Fruit fly (Drosophila melanogaster) whole organism, embryonic: ENCODE data around the gene CG4004.

ENCODE experiments used
- Ada2b ChIP-seq: fragments of 200-800 bp; sonication (Bioruptor generic); IDR thresholded peaks from 2 replicates; pipeline ENCODE4 v1.3.6; 2022; ENCODE audit warnings: missing biosample characterization, missing genetic modification characterization
- Atf-2 ChIP-seq: fragments of 200-800 bp; sonication (Bioruptor generic); optimal IDR thresholded peaks from 2 replicates; lab custom pipeline; 2016; ENCODE audit warnings: missing biosample characterization, missing genetic modification characterization
- BEAF-32 ChIP-seq: fragments of 200-800 bp; sonication (Bioruptor generic); optimal IDR thresholded peaks from 3 replicates; lab custom pipeline; 2017; ENCODE audit warnings: missing biosample characterization, missing genetic modification characterization, mild to moderate bottlenecking, moderate library complexity, missing genetic modification reagents
- CG10147 ChIP-seq: fragments of 200-800 bp; sonication (Bioruptor generic); optimal IDR thresholded peaks from 2 replicates; lab custom pipeline; 2019; ENCODE audit warnings: missing biosample characterization, mild to moderate bottlenecking, missing genetic modification characterization, moderate library complexity
- CG10543 ChIP-seq: fragments of 200-800 bp; sonication (Bioruptor generic); optimal IDR thresholded peaks from 3 replicates; lab custom pipeline; 2017; ENCODE audit warnings: missing biosample characterization, mild to moderate bottlenecking, missing genetic modification characterization, moderate library complexity
- CG11560 ChIP-seq: fragments of 200-800 bp; sonication (Bioruptor generic); IDR thresholded peaks from 3 replicates; pipeline ENCODE4 v1.3.6; 2022; ENCODE audit warnings: missing biosample characterization, missing genetic modification characterization
- CG12391 ChIP-seq: fragments of 200-800 bp; sonication (Bioruptor generic); optimal IDR thresholded peaks from 3 replicates; lab custom pipeline; 2018; ENCODE audit warnings: missing biosample characterization, mild to moderate bottlenecking, missing genetic modification characterization, moderate library complexity
- CG12942 ChIP-seq: fragments of 200-800 bp; sonication (Bioruptor generic); optimal IDR thresholded peaks from 3 replicates; lab custom pipeline; 2016; ENCODE audit warnings: missing biosample characterization, missing genetic modification characterization
- CG14667 ChIP-seq: fragments of 200-800 bp; sonication (Bioruptor generic); IDR thresholded peaks from 2 replicates; pipeline ENCODE4 v1.3.6; 2022; ENCODE audit warnings: missing biosample characterization, missing genetic modification characterization
- CG17802 ChIP-seq: fragments of 200-800 bp; sonication (Bioruptor generic); optimal IDR thresholded peaks from 2 replicates; lab custom pipeline; 2018; ENCODE audit warnings: missing biosample characterization, mild to moderate bottlenecking, missing genetic modification characterization, moderate library complexity
- CG2712 ChIP-seq: fragments of 200-800 bp; optimal IDR thresholded peaks from 3 replicates; lab custom pipeline; 2019; ENCODE audit warnings: missing biosample characterization, mild to moderate bottlenecking, missing genetic modification characterization, moderate library complexity
- CG2875 ChIP-seq: fragments of 200-800 bp; sonication (Bioruptor generic); optimal IDR thresholded peaks from 2 replicates; lab custom pipeline; 2017; ENCODE audit warnings: missing biosample characterization, mild to moderate bottlenecking, missing genetic modification characterization, missing genetic modification reagents
- CG2889 ChIP-seq: fragments of 200-800 bp; sonication (Bioruptor generic); IDR thresholded peaks from 3 replicates; pipeline ENCODE4 v1.3.6; 2022; ENCODE audit warnings: missing biosample characterization, missing genetic modification characterization
- CG31441 ChIP-seq: fragments of 200-800 bp; sonication (Bioruptor generic); IDR thresholded peaks from 2 replicates; pipeline ENCODE4 v1.3.6; 2022; ENCODE audit warnings: missing biosample characterization, missing genetic modification characterization
- CG4820 ChIP-seq: fragments of 200-800 bp; sonication (Bioruptor generic); optimal IDR thresholded peaks from 3 replicates; lab custom pipeline; 2016; ENCODE audit warnings: missing biosample characterization, missing genetic modification characterization
- CG8281 ChIP-seq: fragments of 200-800 bp; sonication (Bioruptor generic); optimal IDR thresholded peaks from 2 replicates; lab custom pipeline; 2018; ENCODE audit warnings: missing biosample characterization, mild to moderate bottlenecking, missing genetic modification characterization, moderate library complexity
- CG8478 ChIP-seq: fragments of >200 bp; optimal IDR thresholded peaks from 2 replicates; lab custom pipeline; 2018
- CG9437 ChIP-seq: fragments of 200-800 bp; sonication (Bioruptor generic); optimal IDR thresholded peaks from 2 replicates; lab custom pipeline; 2018; ENCODE audit warnings: missing biosample characterization, mild to moderate bottlenecking, missing genetic modification characterization
- CG9797 ChIP-seq: fragments of 200-800 bp; sonication (Bioruptor generic); optimal IDR thresholded peaks from 3 replicates; lab custom pipeline; 2018; ENCODE audit warnings: missing biosample characterization, mild to moderate bottlenecking, missing genetic modification characterization
- Chrac-16 ChIP-seq: fragments of 200-800 bp; sonication (Bioruptor generic); optimal IDR thresholded peaks from 3 replicates; lab custom pipeline; 2016; ENCODE audit warnings: missing biosample characterization, missing genetic modification characterization
- D19B ChIP-seq: fragments of 200-800 bp; sonication (Bioruptor generic); optimal IDR thresholded peaks from 2 replicates; lab custom pipeline; 2017; ENCODE audit warnings: missing biosample characterization, mild to moderate bottlenecking, missing genetic modification characterization
- Dll ChIP-seq: fragments of 200-800 bp; sonication (Bioruptor generic); IDR thresholded peaks from 4 replicates; pipeline ENCODE4 v1.3.6; 2022; ENCODE audit warnings: missing biosample characterization, missing genetic modification characterization; ENCODE audit not compliant: partially characterized antibody
- Lhr ChIP-seq: fragments of 200-800 bp; sonication (Bioruptor generic); optimal IDR thresholded peaks from 3 replicates; lab custom pipeline; 2017; ENCODE audit warnings: mild to moderate bottlenecking, missing biosample characterization, missing genetic modification reagents, missing genetic modification characterization
- Myb ChIP-seq: fragments of 200-800 bp; sonication (Bioruptor generic); optimal IDR thresholded peaks from 2 replicates; lab custom pipeline; 2016; ENCODE audit warnings: missing biosample characterization, missing genetic modification characterization
- Nf-YA ChIP-seq: fragments of 200-800 bp; sonication (Bioruptor generic); IDR thresholded peaks from 2 replicates; pipeline ENCODE4 v1.3.6; 2022; ENCODE audit warnings: missing biosample characterization, missing genetic modification characterization
- Sox102F ChIP-seq: fragments of 200-800 bp; sonication (Bioruptor generic); optimal IDR thresholded peaks from 2 replicates; lab custom pipeline; 2018; ENCODE audit warnings: missing biosample characterization, mild to moderate bottlenecking, missing genetic modification characterization, moderate library complexity
- Sry-δ ChIP-seq: fragments of 200-800 bp; sonication (Bioruptor generic); optimal IDR thresholded peaks from 2 replicates; lab custom pipeline; 2016; ENCODE audit warnings: missing biosample characterization, missing genetic modification characterization
- Ssrp ChIP-seq: fragments of 200-800 bp; sonication (Bioruptor generic); optimal IDR thresholded peaks from 2 replicates; lab custom pipeline; 2018; ENCODE audit warnings: missing biosample characterization, mild to moderate bottlenecking, missing genetic modification characterization, moderate library complexity
- TFAM ChIP-seq: fragments of 200-800 bp; sonication (Bioruptor generic); optimal IDR thresholded peaks from 2 replicates; lab custom pipeline; 2017; ENCODE audit warnings: missing biosample characterization, missing genetic modification characterization, inconsistent platforms
- YL-1 ChIP-seq: fragments of 200-800 bp; sonication (Bioruptor generic); optimal IDR thresholded peaks from 3 replicates; lab custom pipeline; 2017; ENCODE audit warnings: missing biosample characterization, mild to moderate bottlenecking, missing genetic modification characterization
- ash1 ChIP-seq: fragments of 200-800 bp; sonication (Bioruptor generic); optimal IDR thresholded peaks from 2 replicates; lab custom pipeline; 2018; ENCODE audit warnings: missing biosample characterization, mild to moderate bottlenecking, missing genetic modification characterization
- bigmax ChIP-seq: fragments of 200-800 bp; sonication (Bioruptor generic); optimal IDR thresholded peaks from 2 replicates; lab custom pipeline; 2018; ENCODE audit warnings: missing biosample characterization, mild to moderate bottlenecking, missing genetic modification characterization
- bsh ChIP-seq, 2 experiments: fragments of 200-800 bp; sonication (Bioruptor generic); optimal IDR thresholded peaks; 2 replicates each; lab custom pipeline; 2017 to 2018; ENCODE audit warnings: mild to moderate bottlenecking in 2 of 2, missing biosample characterization in 2 of 2, missing genetic modification characterization in 2 of 2, moderate library complexity in 1 of 2
- cwo ChIP-seq: fragments of 200-800 bp; sonication (Bioruptor generic); optimal IDR thresholded peaks from 3 replicates; lab custom pipeline; 2017; ENCODE audit warnings: missing biosample characterization, missing genetic modification characterization, mild to moderate bottlenecking, moderate library complexity, missing genetic modification reagents
- dan ChIP-seq: fragments of 200-800 bp; sonication (Bioruptor generic); IDR thresholded peaks from 2 replicates; pipeline ENCODE4 v1.3.6; 2022; ENCODE audit warnings: missing biosample characterization, missing genetic modification characterization
- emc ChIP-seq: fragments of 200-800 bp; sonication (Bioruptor generic); optimal IDR thresholded peaks from 2 replicates; lab custom pipeline; 2016; ENCODE audit warnings: missing biosample characterization, missing genetic modification characterization
- exex ChIP-seq: fragments of 200-800 bp; sonication (Bioruptor generic); optimal IDR thresholded peaks from 4 replicates; lab custom pipeline; 2018; ENCODE audit warnings: missing biosample characterization, mild to moderate bottlenecking, missing genetic modification characterization, moderate library complexity
- fd64A ChIP-seq: fragments of 200-800 bp; sonication (Bioruptor generic); optimal IDR thresholded peaks from 3 replicates; lab custom pipeline; 2018; ENCODE audit warnings: missing biosample characterization, mild to moderate bottlenecking, missing genetic modification characterization
- fu2 ChIP-seq: fragments of 200-800 bp; sonication (Bioruptor generic); optimal IDR thresholded peaks from 2 replicates; lab custom pipeline; 2016; ENCODE audit warnings: missing biosample characterization, missing genetic modification characterization
- gfzf ChIP-seq: fragments of 200-800 bp; sonication (Bioruptor generic); optimal IDR thresholded peaks from 2 replicates; lab custom pipeline; 2016; ENCODE audit warnings: missing biosample characterization, mild to moderate bottlenecking, missing genetic modification characterization, moderate library complexity
- gro ChIP-seq: fragments of 200-800 bp; sonication (Bioruptor generic); optimal IDR thresholded peaks from 2 replicates; lab custom pipeline; 2016; ENCODE audit warnings: missing biosample characterization, missing genetic modification characterization
- h ChIP-seq: fragments of >200 bp; optimal IDR thresholded peaks from 2 replicates; lab custom pipeline; 2017
- her ChIP-seq: fragments of 200-800 bp; sonication (Bioruptor generic); optimal IDR thresholded peaks from 2 replicates; lab custom pipeline; 2016; ENCODE audit warnings: missing biosample characterization, missing genetic modification characterization
- hkb ChIP-seq, 2 experiments: fragments of 200-800 bp in 1 of 2; fragments of >200 bp in 1 of 2; sonication (Bioruptor generic) in 1 of 2; IDR thresholded peaks in 1 of 2; optimal IDR thresholded peaks in 1 of 2; 2 replicates each; pipeline versions ENCODE4 v1.3.6 to Lab custom; 2017 to 2022; ENCODE audit warnings: missing biosample characterization in 1 of 2, missing genetic modification characterization in 1 of 2
- jigr1 ChIP-seq: fragments of 200-800 bp; sonication (Bioruptor generic); IDR thresholded peaks from 3 replicates; pipeline ENCODE4 v1.3.6; 2022; ENCODE audit warnings: missing biosample characterization, missing genetic modification characterization
- lov ChIP-seq, 2 experiments: fragments of 200-800 bp in 1 of 2; fragments of >200 bp in 1 of 2; sonication (Bioruptor generic) in 1 of 2; IDR thresholded peaks in 1 of 2; optimal IDR thresholded peaks in 1 of 2; 2 replicates in 1 of 2; 3 replicates in 1 of 2; pipeline versions ENCODE4 v1.3.6 to Lab custom; 2017 to 2022; ENCODE audit warnings: missing biosample characterization in 1 of 2, missing genetic modification characterization in 1 of 2
- pfk ChIP-seq: fragments of 200-800 bp; sonication (Bioruptor generic); optimal IDR thresholded peaks from 2 replicates; lab custom pipeline; 2018; ENCODE audit warnings: missing biosample characterization, mild to moderate bottlenecking, missing genetic modification characterization, moderate library complexity
- sima ChIP-seq: fragments of 200-800 bp; sonication (Bioruptor generic); optimal IDR thresholded peaks from 2 replicates; lab custom pipeline; 2016; ENCODE audit warnings: missing biosample characterization, missing genetic modification characterization
- tll ChIP-seq, 2 experiments: fragments of 200-800 bp in 1 of 2; fragments of >200 bp in 1 of 2; sonication (Bioruptor generic) in 1 of 2; optimal IDR thresholded peaks; 2 replicates each; lab custom pipeline; 2017 to 2019; ENCODE audit warnings: missing biosample characterization in 2 of 2, missing genetic modification characterization in 2 of 2, mild to moderate bottlenecking in 1 of 2, moderate library complexity in 1 of 2
- wek ChIP-seq: fragments of 200-800 bp; sonication (Bioruptor generic); optimal IDR thresholded peaks from 3 replicates; lab custom pipeline; 2018; ENCODE audit warnings: missing biosample characterization, mild to moderate bottlenecking, missing genetic modification characterization, moderate library complexity
- yki ChIP-seq: fragments of >200 bp; optimal IDR thresholded peaks from 3 replicates; lab custom pipeline; 2018

The CG4004 gene

DNA sequence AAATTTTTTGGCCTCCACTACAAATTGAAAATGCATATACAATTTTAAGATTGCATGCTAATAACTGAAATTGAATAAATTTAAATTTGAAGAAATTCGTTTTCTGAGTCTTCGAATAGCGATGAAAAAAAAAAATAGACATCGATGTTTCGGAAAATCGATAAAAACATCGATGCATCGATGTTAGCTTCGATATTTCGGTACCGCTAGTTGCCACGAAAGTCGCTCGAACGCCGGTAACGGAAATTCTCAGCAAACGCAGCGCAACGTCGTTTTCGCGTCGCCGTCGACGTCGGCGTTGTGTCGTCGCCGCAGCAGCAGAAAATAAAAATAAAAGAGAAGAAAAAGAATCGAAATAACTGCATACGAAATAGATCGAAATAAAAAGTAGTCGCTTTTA, 21.1 kb downstream of the CG4004 start, which contains the start of gene Agpat1 (continued):
- no peak for TF ChIP-seq CG12391
- TF ChIP-seq pfk, result no peak
- no peak for TF ChIP-seq wek (GFP tag; lab: Kevin White, UChicago)
- TF ChIP-seq Ada2b (GFP tag; lab: Robert Waterston, UW), result no peak
- TF ChIP-seq CG9797, result no peak
- no peak for TF ChIP-seq CG11560 (tag; lab: Robert Waterston, UW)
- TF ChIP-seq gro (GFP tag; lab: Kevin White, UChicago), result no peak
- no peak for TF ChIP-seq CG17802 (tag; lab: Kevin White, UChicago)
- TF ChIP-seq BEAF-32 (GFP tag; lab: Kevin White, UChicago), result peak; percentile 71
- TF ChIP-seq bsh (GFP tag; optimal IDR thresholded peaks at IDR 0.05; lab: Kevin White, UChicago), result no peak
- no peak for TF ChIP-seq CG9437
- no peak for TF ChIP-seq CG2712 (tag; lab: Kevin White, UChicago)
- no peak for TF ChIP-seq Chrac-16
- TF ChIP-seq Ssrp (tag; lab: Kevin White, UChicago), result no peak
- TF ChIP-seq sima (GFP tag; lab: Kevin White, UChicago), result no peak
- no peak for TF ChIP-seq yki
- TF ChIP-seq YL-1 (GFP tag; lab: Kevin White, UChicago), result no peak
- peak; percentile 85; the same call in 3 of the 4 replicates for TF ChIP-seq Dll
- no peak for TF ChIP-seq CG10147 (GFP tag; lab: Kevin White, UChicago)
- no peak for TF ChIP-seq bigmax (GFP tag; lab: Kevin White, UChicago)
- TF ChIP-seq dan (GFP tag; lab: Robert Waterston, UW), result no peak
- no peak for TF ChIP-seq CG2875
- TF ChIP-seq D19B (GFP tag; lab: Kevin White, UChicago), result no peak
- no peak for TF ChIP-seq exex
- no peak for TF ChIP-seq tll (GFP tag; optimal IDR thresholded peaks at IDR 0.05; lab: Kevin White, UChicago)
- no peak for TF ChIP-seq fu2 (GFP tag; lab: Kevin White, UChicago)
- TF ChIP-seq CG14667 (GFP tag; lab: Robert Waterston, UW), result no peak
- no peak for TF ChIP-seq CG8281 (tag; lab: Kevin White, UChicago)
- TF ChIP-seq CG4820, result no peak
- peak; percentile 50 for TF ChIP-seq Sry-δ (GFP tag; lab: Kevin White, UChicago)
- TF ChIP-seq lov (optimal IDR thresholded peaks at IDR 0.05; lab: Kevin White, UChicago), result no peak
- TF ChIP-seq lov (GFP tag; IDR thresholded peaks at IDR 0.05; lab: Robert Waterston, UW), result no peak
- TF ChIP-seq jigr1 (GFP tag; lab: Robert Waterston, UW), result no peak
- TF ChIP-seq ash1, result no peak
- no peak for TF ChIP-seq cwo (GFP tag; lab: Kevin White, UChicago)
- TF ChIP-seq Myb, result peak; percentile 74
- no peak for TF ChIP-seq TFAM (GFP tag; lab: Kevin White, UChicago)
- no peak for TF ChIP-seq her (GFP tag; lab: Kevin White, UChicago)
- no peak for TF ChIP-seq CG10543 (GFP tag; lab: Kevin White, UChicago)
- no peak for TF ChIP-seq CG31441 (GFP tag; lab: Robert Waterston, UW)
- no peak for TF ChIP-seq hkb (optimal IDR thresholded peaks at IDR 0.05; lab: Kevin White, UChicago)
- TF ChIP-seq hkb (GFP tag; IDR thresholded peaks at IDR 0.05; lab: Robert Waterston, UW), result no peak
- no peak for TF ChIP-seq emc
- TF ChIP-seq gfzf, result no peak
- no peak for TF ChIP-seq fd64A (GFP tag; lab: Kevin White, UChicago)
- TF ChIP-seq Sox102F (GFP tag; lab: Kevin White, UChicago), result no peak
- TF ChIP-seq CG8478, result no peak
- no peak for TF ChIP-seq Atf-2 (GFP tag; lab: Kevin White, UChicago)
- TF ChIP-seq CG12942 (GFP tag; lab: Kevin White, UChicago), result no peak
- no peak for TF ChIP-seq CG2889 (GFP tag; lab: Robert Waterston, UW)
- no peak for TF ChIP-seq Lhr (GFP tag; lab: Kevin White, UChicago)
- no peak for TF ChIP-seq Nf-YA (GFP tag; lab: Robert Waterston, UW)
- TF ChIP-seq h (lab: Kevin White, UChicago), result no peak
